Worm (Caenorhabditis elegans) whole organism, young adult: ENCODE measurements around the gene mdf-1.
A peak's percentile ranks its signal among the peaks of the same experiment; 100 is the strongest.

Experiments
- B0035.1 ChIP-seq: sonication (generic microtip); optimal IDR thresholded peaks from 2 replicates; lab custom pipeline; 2016; ENCODE audit warnings: missing genetic modification characterization, mild to moderate bottlenecking, missing compliant biosample characterization, missing genotype, missing genetic modification reagents
- B0336.3 ChIP-seq: fragments of 200-800 bp; sonication (Bioruptor generic); IDR thresholded peaks from 2 replicates; pipeline ENCODE4 v1.3.6; 2022; ENCODE audit warnings: missing genetic modification characterization, missing compliant biosample characterization
- C06A6.2 ChIP-seq: fragments of 200-800 bp; sonication (Bioruptor generic); conservative IDR thresholded peaks from 2 replicates; pipeline ENCODE4 v1.3.6; 2022; ENCODE audit warnings: missing genetic modification characterization, missing compliant biosample characterization
- D2030.7 ChIP-seq: fragments of 200-800 bp; sonication (Bioruptor generic); IDR thresholded peaks from 2 replicates; pipeline ENCODE4 v1.3.6; 2022; ENCODE audit warnings: missing genetic modification reagents, missing genetic modification characterization, missing compliant biosample characterization
- F22D6.2 ChIP-seq: sonication (generic microtip); optimal IDR thresholded peaks from 2 replicates; lab custom pipeline; 2016; ENCODE audit warnings: mild to moderate bottlenecking, missing genetic modification characterization, missing compliant biosample characterization
- F33H1.4 ChIP-seq: fragments of 200-800 bp; sonication (Bioruptor generic); IDR thresholded peaks from 2 replicates; pipeline ENCODE4 v1.3.6; 2022; ENCODE audit warnings: missing genetic modification reagents, missing genetic modification characterization, missing compliant biosample characterization
- F37B4.10 ChIP-seq: fragments of 200-800 bp; sonication (Bioruptor generic); IDR thresholded peaks from 2 replicates; pipeline ENCODE4 v1.3.6; 2022; ENCODE audit warnings: missing genetic modification characterization, missing compliant biosample characterization
- F52B5.7 ChIP-seq: sonication (generic microtip); optimal IDR thresholded peaks from 2 replicates; lab custom pipeline; 2016; ENCODE audit warnings: mild to moderate bottlenecking, missing genetic modification characterization, missing compliant biosample characterization
- K11D2.4 ChIP-seq: fragments of 200-800 bp; sonication (Bioruptor generic); IDR thresholded peaks from 2 replicates; pipeline ENCODE4 v1.3.6; 2022; ENCODE audit warnings: missing genetic modification reagents, missing genetic modification characterization, missing compliant biosample characterization
- K12H6.12 ChIP-seq: fragments of 200-800 bp; sonication (Bioruptor generic); optimal IDR thresholded peaks from 2 replicates; lab custom pipeline; 2018; ENCODE audit warnings: mild to moderate bottlenecking, missing genetic modification characterization, missing compliant biosample characterization
- T07F8.4 ChIP-seq: sonication (generic microtip); optimal IDR thresholded peaks from 2 replicates; lab custom pipeline; 2016; ENCODE audit warnings: mild to moderate bottlenecking, missing genetic modification characterization, moderate library complexity, missing compliant biosample characterization
- Y67H2A.10 ChIP-seq: fragments of 200-800 bp; sonication (Bioruptor generic); conservative IDR thresholded peaks from 2 replicates; pipeline ENCODE4 v1.3.6; 2022; ENCODE audit warnings: missing genetic modification reagents, missing genetic modification characterization, missing compliant biosample characterization
- atf-7 ChIP-seq: sonication (generic microtip); optimal IDR thresholded peaks from 2 replicates; lab custom pipeline; 2017; ENCODE audit warnings: mild to moderate bottlenecking, missing genetic modification characterization, missing compliant biosample characterization
- attf-6 ChIP-seq: fragments of 200-800 bp; sonication (Bioruptor generic); IDR thresholded peaks from 2 replicates; pipeline ENCODE4 v1.3.6; 2022; ENCODE audit warnings: missing genetic modification reagents, missing genetic modification characterization, missing compliant biosample characterization
- cebp-1 ChIP-seq, 2 experiments: fragments of 200-800 bp in 1 of 2; sonication (Bioruptor generic) in 1 of 2; sonication (generic microtip) in 1 of 2; IDR thresholded peaks in 1 of 2; optimal IDR thresholded peaks in 1 of 2; 2 replicates each; pipeline versions ENCODE4 v1.3.6 to Lab custom; 2017 to 2022; ENCODE audit warnings: missing compliant biosample characterization in 2 of 2, missing genetic modification characterization in 2 of 2, mild to moderate bottlenecking in 1 of 2, missing genetic modification reagents in 1 of 2, moderate library complexity in 1 of 2
- cebp-2 ChIP-seq: fragments of 200-800 bp; sonication (Bioruptor generic); IDR thresholded peaks from 2 replicates; pipeline ENCODE4 v1.3.6; 2022; ENCODE audit warnings: missing genetic modification characterization, missing compliant biosample characterization
- ceh-58 ChIP-seq: fragments of 200-800 bp; sonication (Bioruptor generic); IDR thresholded peaks from 2 replicates; pipeline ENCODE4 v1.3.6; 2022; ENCODE audit warnings: missing genetic modification characterization, missing compliant biosample characterization
- ceh-79 ChIP-seq: sonication (generic microtip); optimal IDR thresholded peaks from 2 replicates; lab custom pipeline; 2017; ENCODE audit warnings: mild to moderate bottlenecking, missing genetic modification characterization, missing compliant biosample characterization
- dox-1 ChIP-seq: fragments of 200-800 bp; sonication (Bioruptor generic); IDR thresholded peaks from 2 replicates; pipeline ENCODE4 v1.3.6; 2022; ENCODE audit warnings: missing genetic modification reagents, missing genetic modification characterization, missing compliant biosample characterization
- dpff-1 ChIP-seq: sonication (generic microtip); optimal IDR thresholded peaks from 2 replicates; lab custom pipeline; 2017; ENCODE audit warnings: mild to moderate bottlenecking, missing genetic modification characterization, missing compliant biosample characterization
- egl-18 ChIP-seq: fragments of 200-800 bp; sonication (Bioruptor generic); IDR thresholded peaks from 2 replicates; pipeline ENCODE4 v1.3.6; 2022; ENCODE audit warnings: missing genetic modification reagents, missing genetic modification characterization, missing compliant biosample characterization
- egrh-3 ChIP-seq: fragments of 200-800 bp; sonication (Bioruptor generic); IDR thresholded peaks from 2 replicates; pipeline ENCODE4 v1.3.6; 2022; ENCODE audit warnings: missing genetic modification reagents, missing genetic modification characterization, missing compliant biosample characterization
- ekl-4 ChIP-seq: fragments of 200-800 bp; sonication (Bioruptor generic); IDR thresholded peaks from 2 replicates; pipeline ENCODE4 v1.3.6; 2022; ENCODE audit warnings: missing genetic modification reagents, missing genetic modification characterization, missing compliant biosample characterization
- gei-17 ChIP-seq: fragments of 200-800 bp; sonication (Bioruptor generic); optimal IDR thresholded peaks from 2 replicates; lab custom pipeline; 2018; ENCODE audit warnings: mild to moderate bottlenecking, missing genetic modification characterization, missing compliant biosample characterization
- hlh-26 ChIP-seq: fragments of 200-800 bp; sonication (Bioruptor generic); conservative IDR thresholded peaks from 2 replicates; pipeline ENCODE4 v1.3.6; 2022; ENCODE audit warnings: missing genetic modification reagents, missing genetic modification characterization, missing compliant biosample characterization
- let-526 ChIP-seq: fragments of 200-800 bp; sonication (Bioruptor generic); IDR thresholded peaks from 2 replicates; pipeline ENCODE4 v1.3.6; 2022; ENCODE audit warnings: missing genetic modification reagents, missing genetic modification characterization, missing compliant biosample characterization
- lin-26 ChIP-seq: fragments of 200-800 bp; sonication (Bioruptor generic); IDR thresholded peaks from 2 replicates; pipeline ENCODE4 v1.3.6; 2022; ENCODE audit warnings: missing genetic modification reagents, missing genetic modification characterization, missing compliant biosample characterization
- lin-35 ChIP-seq, 3 experiments: fragments of 150-350 bp in 2 of 3; sonication (generic microtip) in 1 of 3; optimal IDR thresholded peaks; 2 replicates each; lab custom pipeline; 2014 to 2018; ENCODE audit warnings: missing biosample characterization in 3 of 3, missing genetic modification characterization in 3 of 3, missing genetic modification reagents in 3 of 3
- lin-54 ChIP-seq: fragments of 200-800 bp; sonication (Bioruptor generic); optimal IDR thresholded peaks from 2 replicates; lab custom pipeline; 2018; ENCODE audit warnings: mild to moderate bottlenecking, missing genetic modification characterization, missing compliant biosample characterization
- lir-1 ChIP-seq: fragments of 200-800 bp; sonication (Bioruptor generic); conservative IDR thresholded peaks from 2 replicates; pipeline ENCODE4 v1.3.6; 2022; ENCODE audit warnings: missing genetic modification reagents, missing genetic modification characterization, missing compliant biosample characterization
- lsy-27 ChIP-seq: sonication (generic microtip); optimal IDR thresholded peaks from 2 replicates; lab custom pipeline; 2017; ENCODE audit warnings: missing genetic modification characterization, mild to moderate bottlenecking, missing compliant biosample characterization, antibody characterized with exemption, missing genotype, borderline replicate concordance; ENCODE audit not compliant: insufficient read depth
- madf-6 ChIP-seq: fragments of 200-800 bp; sonication (Bioruptor generic); IDR thresholded peaks from 2 replicates; pipeline ENCODE4 v1.3.6; 2022; ENCODE audit warnings: missing genetic modification reagents, missing genetic modification characterization, missing compliant biosample characterization
- madf-8 ChIP-seq: fragments of 200-800 bp; sonication (Bioruptor generic); conservative IDR thresholded peaks from 2 replicates; pipeline ENCODE4 v1.3.6; 2022; ENCODE audit warnings: missing genetic modification reagents, missing genetic modification characterization, missing compliant biosample characterization
- mes-4 ChIP-seq: sonication (generic microtip); optimal IDR thresholded peaks from 2 replicates; lab custom pipeline; 2016; ENCODE audit warnings: missing genotype, missing genetic modification characterization, missing compliant biosample characterization
- mxl-1 ChIP-seq: sonication (generic microtip); optimal IDR thresholded peaks from 2 replicates; lab custom pipeline; 2016; ENCODE audit warnings: missing genetic modification characterization, missing compliant biosample characterization
- nfya-2 ChIP-seq: fragments of 200-800 bp; sonication (Bioruptor generic); IDR thresholded peaks from 2 replicates; pipeline ENCODE4 v1.3.6; 2022; ENCODE audit warnings: missing genetic modification reagents, missing genetic modification characterization, missing compliant biosample characterization
- nhr-179 ChIP-seq: sonication (generic microtip); optimal IDR thresholded peaks from 2 replicates; lab custom pipeline; 2016; ENCODE audit warnings: mild to moderate bottlenecking, missing genetic modification characterization, missing compliant biosample characterization
- pha-4 ChIP-seq: fragments of 150-350 bp; sonication (generic microtip); optimal IDR thresholded peaks from 2 replicates; lab custom pipeline; 2014; ENCODE audit warnings: missing biosample characterization, missing genetic modification reagents, missing genetic modification characterization
- rec-8 ChIP-seq, 2 experiments: sonication (generic microtip); optimal IDR thresholded peaks; 2 replicates each; lab custom pipeline; 2016; ENCODE audit warnings: mild to moderate bottlenecking in 2 of 2, missing genetic modification characterization in 2 of 2, missing genetic modification reagents in 2 of 2, missing genotype in 2 of 2, missing biosample characterization in 1 of 2, missing compliant biosample characterization in 1 of 2, moderate library complexity in 1 of 2
- snpc-1.1 ChIP-seq: sonication (generic microtip); optimal IDR thresholded peaks from 2 replicates; lab custom pipeline; 2017; ENCODE audit warnings: missing genetic modification characterization, mild to moderate bottlenecking, missing compliant biosample characterization, antibody characterized with exemption, moderate library complexity, missing genotype, missing genetic modification reagents; ENCODE audit not compliant: insufficient read depth
- snpc-1.3 ChIP-seq: sonication (generic microtip); optimal IDR thresholded peaks from 2 replicates; lab custom pipeline; 2017; ENCODE audit warnings: missing genetic modification characterization, mild to moderate bottlenecking, missing compliant biosample characterization, antibody characterized with exemption, moderate library complexity, missing genotype, missing genetic modification reagents; ENCODE audit not compliant: insufficient read depth
- somi-1 ChIP-seq: fragments of 200-800 bp; sonication (Bioruptor generic); optimal IDR thresholded peaks from 2 replicates; lab custom pipeline; 2018; ENCODE audit warnings: mild to moderate bottlenecking, missing genetic modification characterization, missing compliant biosample characterization
- unc-130 ChIP-seq: sonication (generic microtip); optimal IDR thresholded peaks from 2 replicates; lab custom pipeline; 2016; ENCODE audit warnings: missing genetic modification reagents, missing genetic modification characterization, missing compliant biosample characterization
- zfh-2 ChIP-seq: fragments of 200-800 bp; sonication (Bioruptor generic); conservative IDR thresholded peaks from 2 replicates; pipeline ENCODE4 v1.3.6; 2022; ENCODE audit warnings: missing genetic modification reagents, missing genetic modification characterization, missing compliant biosample characterization
- ztf-18 ChIP-seq: sonication (generic microtip); optimal IDR thresholded peaks from 2 replicates; lab custom pipeline; 2016; ENCODE audit warnings: missing genotype, mild to moderate bottlenecking, missing genetic modification characterization, missing compliant biosample characterization
- ztf-6 ChIP-seq: fragments of 200-800 bp; sonication (Bioruptor generic); IDR thresholded peaks from 2 replicates; pipeline ENCODE4 v1.3.6; 2022; ENCODE audit warnings: missing genetic modification reagents, missing genetic modification characterization, missing compliant biosample characterization

The mdf-1 gene

ce11 chrV:9503152-9503817 is 40.7 kb downstream of the mdf-1 start:
- TF ChIP-seq egrh-3 (no peak), K12H6.12 (tag; lab: Kevin White, UChicago) (peak; percentile 45), snpc-1.1 (tag; lab: Kevin White, UChicago) (peak; percentile 88), hlh-26 (GFP tag; lab: Robert Waterston, UW) (no peak), dpff-1 (no peak), somi-1 (GFP tag; lab: Kevin White, UChicago) (peak; percentile 40), F37B4.10 (GFP tag; lab: Robert Waterston, UW) (no peak), egl-18 (GFP tag; lab: Robert Waterston, UW) (peak; percentile 83; the same call in 1 of the 2 replicates), B0035.1 (tag; lab: Kevin White, UChicago) (no peak), cebp-2 (GFP tag; lab: Robert Waterston, UW) (peak; percentile 83; the same call in 1 of the 2 replicates), zfh-2 (GFP tag; lab: Robert Waterston, UW) (no peak), pha-4 (tag; lab: Kevin White, UChicago) (no peak), ceh-58 (GFP tag; lab: Robert Waterston, UW) (0 out of 2 replicates have a peak, but pooled peaks have one; percentile 36), lin-26 (peak; percentile 87), atf-7 (tag; lab: Kevin White, UChicago) (peak; percentile 64), cebp-1 (GFP tag; IDR thresholded peaks at IDR 0.05; lab: Robert Waterston, UW) (no peak), cebp-1 (tag; optimal IDR thresholded peaks at IDR 0.05; lab: Kevin White, UChicago) (no peak), unc-130 (GFP tag; lab: Kevin White, UChicago) (no peak), gei-17 (GFP tag; lab: Kevin White, UChicago) (peak; percentile 24), ceh-79 (tag; lab: Kevin White, UChicago) (peak; percentile 55), lir-1 (GFP tag; lab: Robert Waterston, UW) (peak; percentile 70), ekl-4 (peak; percentile 70), dox-1 (GFP tag; lab: Robert Waterston, UW) (peak; percentile 80), attf-6 (GFP tag; lab: Robert Waterston, UW) (no peak), F22D6.2 (tag; lab: Kevin White, UChicago) (peak; percentile 30), lin-54 (GFP tag; lab: Kevin White, UChicago) (no peak), C06A6.2 (peak; percentile 43; the same call in 1 of the 2 replicates), F52B5.7 (tag; lab: Kevin White, UChicago) (peak; percentile 43), B0336.3 (no peak; the same call in none of the 2 replicates), F33H1.4 (0 out of 2 replicates have a peak, but pooled peaks have one; percentile 11), T07F8.4 (peak; percentile 49), lin-35 (GFP tag; optimal IDR thresholded peaks at IDR 0.05; lab: Kevin White, UChicago) (peak in 1 of 3 experiments; percentile 53), snpc-1.3 (tag; lab: Kevin White, UChicago) (peak; percentile 67), mxl-1 (tag; lab: Kevin White, UChicago) (peak; percentile 30), D2030.7 (GFP tag; lab: Robert Waterston, UW) (peak; percentile 42), Y67H2A.10 (no peak), mes-4 (tag; lab: Kevin White, UChicago) (peak; percentile 47), ztf-6 (no peak), lsy-27 (tag; lab: Kevin White, UChicago) (peak; percentile 12), ztf-18 (tag; lab: Kevin White, UChicago) (peak; percentile 78), rec-8 (tag; optimal IDR thresholded peaks at IDR 0.05; lab: Kevin White, UChicago) (peak; percentile 22 to 82), let-526 (GFP tag; lab: Robert Waterston, UW) (peak; percentile 74; the same call in 1 of the 2 replicates), madf-8 (GFP tag; lab: Robert Waterston, UW) (no peak), K11D2.4 (GFP tag; lab: Robert Waterston, UW) (0 out of 2 replicates have a peak, but pooled peaks have one; percentile 49), nfya-2 (GFP tag; lab: Robert Waterston, UW) (no peak), madf-6 (peak; percentile 67), nhr-179 (tag; lab: Kevin White, UChicago) (no peak)
